Worm (Caenorhabditis elegans): Measurements from ENCODE around the gene ttr-16.

- TF ChIP-seq fkh-10 (GFP tag; optimal IDR thresholded peaks at IDR 0.05) (no peak), pat-9 (tag; optimal IDR thresholded peaks at IDR 0.05) (no peak)
Measured at ce11 chrIV:11110995-11111619, 47.2 kb upstream of the ttr-16 start, which contains the start of gene rps-5.

Measured in whole organism, late embryonic.